Worm (Caenorhabditis elegans) whole organism, L4/young adult: ENCODE results near the gene ZK177.1.

ENCODE experiments used
- W03F9.2 ChIP-seq: fragments of 150-350 bp; optimal IDR thresholded peaks from 2 replicates; lab custom pipeline; 2014; ENCODE audit warnings: missing biosample characterization, missing genetic modification characterization
- dao-5 ChIP-seq: sonication (generic microtip); optimal IDR thresholded peaks from 2 replicates; lab custom pipeline; 2016; ENCODE audit warnings: missing genotype, missing genetic modification characterization, moderate library complexity, missing compliant biosample characterization
- him-1 ChIP-seq: sonication (generic microtip); optimal IDR thresholded peaks from 2 replicates; lab custom pipeline; 2016; ENCODE audit warnings: missing genotype, missing genetic modification reagents, missing genetic modification characterization, missing compliant biosample characterization

- no peak for TF ChIP-seq him-1 (tag; lab: Kevin White, UChicago)
- no peak for TF ChIP-seq dao-5 (tag; lab: Kevin White, UChicago)
- no peak for TF ChIP-seq W03F9.2
Measured at ce11 chrII:5487844-5488243, 40.1 kb upstream of the ZK177.1 start, which contains the start of gene nep-5.
